Worm (Caenorhabditis elegans) whole organism, young adult: ENCODE measurements around the gene col-146.

Experiments used
- Y95B8A.8 ChIP-seq: fragments of 200-800 bp; sonication (Bioruptor generic); IDR thresholded peaks from 2 replicates; pipeline ENCODE4 v1.3.6; 2022; ENCODE audit warnings: missing genetic modification reagents, missing genetic modification characterization, missing compliant biosample characterization
- hlh-26 ChIP-seq: fragments of 200-800 bp; sonication (Bioruptor generic); conservative IDR thresholded peaks from 2 replicates; pipeline ENCODE4 v1.3.6; 2022; ENCODE audit warnings: missing genetic modification reagents, missing genetic modification characterization, missing compliant biosample characterization
- nfya-1 ChIP-seq: sonication (generic microtip); optimal IDR thresholded peaks from 2 replicates; lab custom pipeline; 2017; ENCODE audit warnings: antibody characterized with exemption, missing compliant biosample characterization, missing genetic modification characterization, borderline replicate concordance; ENCODE audit not compliant: insufficient read depth
- nhr-80 ChIP-seq: sonication (generic microtip); optimal IDR thresholded peaks from 2 replicates; lab custom pipeline; 2016; ENCODE audit warnings: missing genetic modification characterization, missing compliant biosample characterization
- pha-4 ChIP-seq: fragments of 150-350 bp; sonication (generic microtip); optimal IDR thresholded peaks from 2 replicates; lab custom pipeline; 2014; ENCODE audit warnings: missing biosample characterization, missing genetic modification reagents, missing genetic modification characterization

DNA sequence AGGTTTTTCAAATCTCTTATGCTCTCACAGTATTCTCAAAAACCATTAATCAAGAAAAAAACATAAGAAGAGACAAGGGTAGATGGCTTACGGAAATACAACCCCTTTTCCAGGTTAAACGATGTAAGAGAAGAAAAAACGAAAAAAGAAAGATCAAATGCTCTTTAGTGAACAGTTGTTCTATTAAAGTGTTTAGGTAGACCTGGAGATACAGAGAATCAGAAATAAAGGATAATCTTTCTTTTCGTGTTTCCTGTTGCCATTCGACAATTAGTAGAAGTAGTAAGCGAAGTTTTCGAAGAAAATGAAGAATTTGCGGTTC lies 46.5 kb upstream of the col-146 start, which contains the start of gene K09G1.1:
- TF ChIP-seq nfya-1 (tag; lab: Kevin White, UChicago) (no peak), hlh-26 (GFP tag; lab: Robert Waterston, UW) (no peak), Y95B8A.8 (GFP tag; lab: Robert Waterston, UW) (no peak), pha-4 (tag; lab: Kevin White, UChicago) (no peak), nhr-80 (tag; lab: Kevin White, UChicago) (no peak)
